Fruit fly (Drosophila melanogaster): ENCODE data around the gene myo.

Gene myo

DNA sequence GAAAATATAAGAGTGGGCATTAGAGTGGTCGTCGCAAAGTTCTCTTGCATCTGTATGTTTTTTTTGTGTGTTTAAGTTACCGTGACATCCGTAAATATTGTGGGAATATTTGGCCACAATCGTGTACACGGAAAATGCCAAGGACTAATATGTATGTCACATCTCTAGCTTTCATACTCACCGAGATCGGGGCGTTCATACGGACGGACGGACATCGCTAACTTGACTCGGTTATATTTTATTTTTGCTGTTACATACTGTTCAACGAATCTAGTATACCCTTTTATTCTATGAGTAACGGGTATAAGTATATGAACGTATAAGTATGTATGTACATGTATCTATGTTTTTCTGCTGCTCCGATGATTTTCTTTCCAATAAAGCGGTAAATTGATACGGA lies 13.9 kb upstream of the myo start (continued):
- peak; percentile 49 for TF ChIP-seq D19A (tag; optimal IDR thresholded peaks at IDR 0.05)
- TF ChIP-seq sc (optimal IDR thresholded peaks at IDR 0.05): no peak
- TF ChIP-seq sc (GFP tag; optimal IDR thresholded peaks at IDR 0.05): peak; percentile 5
- TF ChIP-seq az2 (GFP tag; optimal IDR thresholded peaks at IDR 0.05): peak; percentile 1
- TF ChIP-seq Mes4 (GFP tag; optimal IDR thresholded peaks at IDR 0.05): no peak
- peak; percentile 43 for TF ChIP-seq CG1603 (tag; optimal IDR thresholded peaks at IDR 0.05)
- TF ChIP-seq lola (GFP tag; optimal IDR thresholded peaks at IDR 0.05): peak in 1 of 3 experiments; percentile 32
- TF ChIP-seq CG12219 (GFP tag; optimal IDR thresholded peaks at IDR 0.05): peak; percentile 1
- no peak for TF ChIP-seq CG4360 (GFP tag; IDR thresholded peaks at IDR 0.05)
- TF ChIP-seq CG10979 (tag; optimal IDR thresholded peaks at IDR 0.05): peak; percentile 48
- TF ChIP-seq CG18262 (tag; optimal IDR thresholded peaks at IDR 0.05): peak; percentile 52
- peak; percentile 62; the same call in 2 of the 3 replicates for TF ChIP-seq zfh1 (GFP tag; IDR thresholded peaks at IDR 0.05)
- TF ChIP-seq CG11093 (GFP tag; IDR thresholded peaks at IDR 0.05): no peak
- TF ChIP-seq sens (GFP tag): peak; percentile 89
- no peak for TF ChIP-seq CG7987 (GFP tag; optimal IDR thresholded peaks at IDR 0.05)
- no peak for TF ChIP-seq otp (GFP tag; IDR thresholded peaks at IDR 0.05)
- TF ChIP-seq CG17829 (tag; optimal IDR thresholded peaks at IDR 0.05): peak; percentile 22
- peak; percentile 39; the same call in 1 of the 2 replicates for TF ChIP-seq CG10959 (GFP tag; IDR thresholded peaks at IDR 0.05)
- no peak for TF ChIP-seq klu (GFP tag; IDR thresholded peaks at IDR 0.05)
- peak; percentile 29 for TF ChIP-seq nmo (GFP tag; optimal IDR thresholded peaks at IDR 0.05)
- no peak for TF ChIP-seq luna (GFP tag; optimal IDR thresholded peaks at IDR 0.05)
- TF ChIP-seq CG4820 (GFP tag; optimal IDR thresholded peaks at IDR 0.05): peak; percentile 39

DNA sequence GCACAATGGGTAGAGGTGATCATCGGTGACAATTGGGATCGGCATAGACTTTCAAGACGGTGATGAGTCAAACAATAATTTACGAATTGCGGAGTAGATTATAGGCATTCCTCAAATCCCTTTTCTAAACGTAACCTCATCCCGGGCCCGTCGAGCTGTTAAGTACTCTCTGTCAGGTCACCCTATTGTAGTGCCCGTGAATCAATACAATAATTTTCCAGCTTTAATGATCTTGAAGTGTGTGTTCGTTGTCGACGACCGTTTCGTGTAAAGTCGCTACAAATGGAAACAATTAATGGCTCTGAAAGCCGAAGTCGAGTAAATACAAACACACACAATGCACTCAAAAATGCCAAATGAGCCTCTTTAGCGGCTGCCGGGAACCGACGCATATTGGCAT lies 12.8 kb upstream of the myo start:
- TF ChIP-seq YL-1 (GFP tag; optimal IDR thresholded peaks at IDR 0.05) (no peak), eve (GFP tag; optimal IDR thresholded peaks at IDR 0.05) (peak in 1 of 2 experiments; percentile 11), CG7556 (GFP tag; optimal IDR thresholded peaks at IDR 0.05) (no peak), pros (GFP tag; optimal IDR thresholded peaks at IDR 0.05) (peak; percentile 57), CG2199 (GFP tag; IDR thresholded peaks at IDR 0.05) (0 out of 3 replicates have a peak, but pooled peaks have one; percentile 33), Awh (GFP tag; IDR thresholded peaks at IDR 0.05) (no peak), tll (GFP tag; optimal IDR thresholded peaks at IDR 0.05) (peak in 1 of 2 experiments; percentile 72), D (optimal IDR thresholded peaks at IDR 0.05) (peak; percentile 95), D (GFP tag; optimal IDR thresholded peaks at IDR 0.05) (no peak), fu2 (GFP tag; optimal IDR thresholded peaks at IDR 0.05) (no peak)

DNA sequence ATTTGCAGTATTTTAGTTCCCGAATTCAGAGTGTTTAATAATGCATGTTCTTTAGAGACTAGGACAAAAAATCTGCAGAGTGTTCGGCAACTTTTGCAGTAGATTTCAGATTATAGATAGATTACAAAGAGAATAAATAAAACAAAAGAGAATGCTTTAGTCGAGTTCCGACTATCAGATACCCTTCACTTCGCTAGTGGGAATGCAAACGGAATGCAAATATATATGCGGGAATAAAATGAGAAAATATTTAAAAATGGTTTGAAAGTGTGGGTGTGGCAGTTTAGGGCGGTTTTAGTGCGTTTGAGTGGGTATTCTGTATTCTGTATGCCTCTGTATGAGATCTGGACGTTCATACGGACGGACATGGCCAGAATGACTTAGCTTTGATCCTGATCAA lies 11.0 kb upstream of the myo start:
- TF ChIP-seq bab2 (GFP tag; optimal IDR thresholded peaks at IDR 0.05) (no peak), amos (GFP tag; IDR thresholded peaks at IDR 0.05; ENCODE audit: partially characterized antibody) (peak; percentile 5; the same call in 1 of the 2 replicates), CG14860 (GFP tag; IDR thresholded peaks at IDR 0.05; ENCODE audit: partially characterized antibody) (peak; percentile 57), CG16813 (GFP tag; IDR thresholded peaks at IDR 0.05; ENCODE audit: partially characterized antibody) (peak; percentile 74), CG6791 (GFP tag; IDR thresholded peaks at IDR 0.05; ENCODE audit: partially characterized antibody) (peak; percentile 73; the same call in 2 of the 3 replicates), pnt (GFP tag; optimal IDR thresholded peaks at IDR 0.05) (no peak), CG7963 (GFP tag; IDR thresholded peaks at IDR 0.05; ENCODE audit: partially characterized antibody) (peak; percentile 47; the same call in 1 of the 3 replicates), mld (GFP tag; IDR thresholded peaks at IDR 0.05; ENCODE audit: partially characterized antibody) (peak; percentile 52; the same call in 1 of the 3 replicates), CG1233 (GFP tag; optimal IDR thresholded peaks at IDR 0.05) (no peak), Taf1 (GFP tag; IDR thresholded peaks at IDR 0.05) (no peak), jumu (GFP tag; optimal IDR thresholded peaks at IDR 0.05) (no peak), Doc3 (GFP tag; IDR thresholded peaks at IDR 0.05; ENCODE audit: partially characterized antibody) (no peak), HLH4C (GFP tag; IDR thresholded peaks at IDR 0.05; ENCODE audit: partially characterized antibody) (peak; percentile 66), CG9609 (GFP tag; optimal IDR thresholded peaks at IDR 0.05) (no peak)
